Fruit fly (Drosophila melanogaster) whole organism, adult: ENCODE results near the gene CG2712.

Experiments used
- CG11617 ChIP-seq: fragments of 200-800 bp; sonication (Bioruptor generic); optimal IDR thresholded peaks from 2 replicates; lab custom pipeline; 2017; ENCODE audit warnings: mild to moderate bottlenecking, missing biosample characterization, missing genetic modification reagents, missing genetic modification characterization
- CG12768 ChIP-seq: fragments of 200-800 bp; sonication (Bioruptor generic); optimal IDR thresholded peaks from 2 replicates; lab custom pipeline; 2017; ENCODE audit warnings: missing biosample characterization, missing genetic modification characterization, mild to moderate bottlenecking, moderate library complexity, missing genetic modification reagents
- CG14711 ChIP-seq: fragments of 200-800 bp; sonication (Bioruptor generic); optimal IDR thresholded peaks from 2 replicates; lab custom pipeline; 2018; ENCODE audit warnings: missing biosample characterization, mild to moderate bottlenecking, missing genetic modification characterization, moderate library complexity
- CG1620 ChIP-seq: fragments of 200-800 bp; sonication (Bioruptor generic); optimal IDR thresholded peaks from 2 replicates; lab custom pipeline; 2016; ENCODE audit warnings: missing biosample characterization, missing genetic modification characterization
- CG33017 ChIP-seq: fragments of 200-800 bp; sonication (Bioruptor generic); optimal IDR thresholded peaks from 2 replicates; lab custom pipeline; 2018; ENCODE audit warnings: missing biosample characterization, mild to moderate bottlenecking, missing genetic modification characterization, moderate library complexity
- CG5204 ChIP-seq: fragments of 200-800 bp; sonication (Bioruptor generic); optimal IDR thresholded peaks from 2 replicates; lab custom pipeline; 2016; ENCODE audit warnings: missing biosample characterization, missing genetic modification characterization
- CG7045 ChIP-seq: fragments of 200-800 bp; sonication (Bioruptor generic); optimal IDR thresholded peaks from 2 replicates; lab custom pipeline; 2017; ENCODE audit warnings: missing biosample characterization, mild to moderate bottlenecking, missing genetic modification characterization
- CG7101 ChIP-seq: fragments of 200-800 bp; sonication (Bioruptor generic); optimal IDR thresholded peaks from 2 replicates; lab custom pipeline; 2018; ENCODE audit warnings: missing biosample characterization, mild to moderate bottlenecking, missing genetic modification characterization, moderate library complexity
- Clk ChIP-seq: fragments of 200-800 bp; sonication (Bioruptor generic); optimal IDR thresholded peaks from 2 replicates; lab custom pipeline; 2017; ENCODE audit warnings: missing biosample characterization, missing genetic modification characterization
- Crg-1 ChIP-seq: fragments of 200-800 bp; sonication (Bioruptor generic); optimal IDR thresholded peaks from 2 replicates; lab custom pipeline; 2016; ENCODE audit warnings: missing biosample characterization, missing genetic modification characterization
- Hr96 ChIP-seq: fragments of 200-800 bp; sonication (Bioruptor generic); optimal IDR thresholded peaks from 2 replicates; lab custom pipeline; 2016; ENCODE audit warnings: missing biosample characterization, missing genetic modification characterization
- Mnt ChIP-seq: fragments of 200-800 bp; sonication (Bioruptor generic); optimal IDR thresholded peaks from 2 replicates; lab custom pipeline; 2016; ENCODE audit warnings: missing biosample characterization, mild to moderate bottlenecking, missing genetic modification characterization
- bab1 ChIP-seq: fragments of 200-800 bp; sonication (Bioruptor generic); optimal IDR thresholded peaks from 3 replicates; lab custom pipeline; 2019; ENCODE audit warnings: missing biosample characterization, mild to moderate bottlenecking, missing genetic modification characterization, moderate library complexity
- cic ChIP-seq: fragments of 200-800 bp; sonication (Bioruptor generic); optimal IDR thresholded peaks from 2 replicates; lab custom pipeline; 2017; ENCODE audit warnings: missing biosample characterization, mild to moderate bottlenecking, missing genetic modification characterization, moderate library complexity
- cnc ChIP-seq, 2 experiments: fragments of >200 bp; optimal IDR thresholded peaks; 2 replicates each; lab custom pipeline; 2017
- kay ChIP-seq: fragments of 200-800 bp; sonication (Bioruptor generic); peaks from one replicate; lab custom pipeline; 2016; ENCODE audit warnings: missing biosample characterization, missing genetic modification characterization, borderline replicate concordance
- ovo ChIP-seq: fragments of 200-800 bp; sonication (Bioruptor generic); optimal IDR thresholded peaks from 2 replicates; lab custom pipeline; 2016; ENCODE audit warnings: missing biosample characterization, missing genetic modification characterization
- pad ChIP-seq: fragments of 200-800 bp; sonication (Bioruptor generic); optimal IDR thresholded peaks from 3 replicates; lab custom pipeline; 2017; ENCODE audit warnings: missing biosample characterization, missing genetic modification characterization, mild to moderate bottlenecking, moderate library complexity, missing genetic modification reagents
- tj ChIP-seq: fragments of 200-800 bp; sonication (Bioruptor generic); optimal IDR thresholded peaks from 3 replicates; lab custom pipeline; 2017; ENCODE audit warnings: missing biosample characterization, mild to moderate bottlenecking, missing genetic modification characterization, moderate library complexity
- toe ChIP-seq: fragments of 200-800 bp; sonication (Bioruptor generic); optimal IDR thresholded peaks from 2 replicates; lab custom pipeline; 2016; ENCODE audit warnings: missing biosample characterization, missing genetic modification characterization

CG2712 gene

DNA sequence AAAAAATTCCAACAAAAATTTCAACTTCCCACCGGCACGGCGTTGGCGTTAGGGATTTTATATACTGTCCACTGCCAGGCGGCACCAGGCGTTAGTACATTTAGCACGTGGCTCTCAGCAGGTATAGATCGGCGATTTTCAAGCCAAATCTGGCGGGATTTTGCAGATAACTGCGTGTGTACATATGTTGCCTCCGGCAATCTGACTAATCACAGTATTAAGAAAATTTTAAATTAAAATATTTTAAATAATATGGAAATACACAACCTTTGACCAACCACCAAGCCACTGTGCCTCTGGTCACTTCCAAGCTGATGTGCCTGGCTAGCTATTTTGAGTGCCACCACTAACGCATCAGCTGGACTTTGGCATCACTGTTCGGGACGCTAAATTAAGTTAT is at the start of gene CG2712, which contains the start of gene ttm50:
Gene CG2712, plus strand, starts transcription at position 343 of the 400 bp plus-strand sequence.
Gene ttm50, minus strand, starts transcription at position 64 of the 400 bp plus-strand sequence.
- TF ChIP-seq CG7101 (tag; lab: Kevin White, UChicago) = peak; percentile 68
- no peak for TF ChIP-seq cic (GFP tag; lab: Kevin White, UChicago)
- peak; percentile 63 for TF ChIP-seq CG12768 (GFP tag; lab: Kevin White, UChicago)
- TF ChIP-seq cnc (optimal IDR thresholded peaks at IDR 0.05; lab: Kevin White, UChicago) = no peak
- TF ChIP-seq CG7045 = peak; percentile 40
- TF ChIP-seq CG33017 (tag; lab: Kevin White, UChicago) = peak; percentile 29
- peak; percentile 32 for TF ChIP-seq Crg-1 (GFP tag; lab: Kevin White, UChicago)
- TF ChIP-seq Mnt = peak; percentile 98
- TF ChIP-seq CG14711 (tag; lab: Kevin White, UChicago) = peak; percentile 50
- TF ChIP-seq toe (GFP tag; lab: Kevin White, UChicago) = no peak
- TF ChIP-seq CG5204 (GFP tag; lab: Kevin White, UChicago) = no peak
- TF ChIP-seq CG11617 (GFP tag; lab: Kevin White, UChicago) = peak; percentile 77
- no peak for TF ChIP-seq kay (GFP tag; lab: Kevin White, UChicago)
- peak; percentile 60 for TF ChIP-seq pad (GFP tag; lab: Kevin White, UChicago)
- peak; percentile 35 for TF ChIP-seq tj (GFP tag; lab: Kevin White, UChicago)
- TF ChIP-seq bab1 (GFP tag; lab: Kevin White, UChicago) = peak; percentile 77
- peak; percentile 44 for TF ChIP-seq ovo (GFP tag; lab: Kevin White, UChicago)
- peak; percentile 66 for TF ChIP-seq CG1620
- TF ChIP-seq Hr96 (GFP tag; lab: Kevin White, UChicago) = no peak
- peak; percentile 45 for TF ChIP-seq Clk

DNA sequence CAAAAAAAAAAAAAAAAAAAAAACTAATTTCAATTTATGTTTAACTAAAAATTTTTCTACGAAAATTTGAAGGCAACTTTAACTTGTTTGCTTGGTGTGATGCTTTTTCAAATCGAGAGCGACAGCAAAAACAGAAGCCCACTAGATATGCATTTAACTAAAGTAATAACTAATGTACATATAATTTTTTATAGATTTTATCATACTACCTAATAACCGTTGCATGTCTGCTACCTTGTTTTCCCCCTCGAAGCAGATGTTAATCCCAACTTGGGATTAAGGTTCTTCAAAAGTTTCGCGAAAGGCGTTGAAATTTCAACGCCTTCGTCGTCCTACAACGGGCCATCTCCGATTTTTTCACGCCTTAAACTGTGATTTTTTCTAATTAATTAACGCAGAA is 49.4 kb upstream of the CG2712 start, which contains the start of gene CG2652:
Gene CG2652, minus strand, starts transcription at position 101 of the 400 bp plus-strand sequence.
- no peak for TF ChIP-seq CG7101 (tag; lab: Kevin White, UChicago)
- no peak for TF ChIP-seq cic (GFP tag; lab: Kevin White, UChicago)
- TF ChIP-seq CG11617 (GFP tag; lab: Kevin White, UChicago) = no peak
- no peak for TF ChIP-seq tj (GFP tag; lab: Kevin White, UChicago)
- TF ChIP-seq pad (GFP tag; lab: Kevin White, UChicago) = no peak
- TF ChIP-seq kay (GFP tag; lab: Kevin White, UChicago) = no peak
- TF ChIP-seq CG7045 = no peak
- no peak for TF ChIP-seq Hr96 (GFP tag; lab: Kevin White, UChicago)

DNA sequence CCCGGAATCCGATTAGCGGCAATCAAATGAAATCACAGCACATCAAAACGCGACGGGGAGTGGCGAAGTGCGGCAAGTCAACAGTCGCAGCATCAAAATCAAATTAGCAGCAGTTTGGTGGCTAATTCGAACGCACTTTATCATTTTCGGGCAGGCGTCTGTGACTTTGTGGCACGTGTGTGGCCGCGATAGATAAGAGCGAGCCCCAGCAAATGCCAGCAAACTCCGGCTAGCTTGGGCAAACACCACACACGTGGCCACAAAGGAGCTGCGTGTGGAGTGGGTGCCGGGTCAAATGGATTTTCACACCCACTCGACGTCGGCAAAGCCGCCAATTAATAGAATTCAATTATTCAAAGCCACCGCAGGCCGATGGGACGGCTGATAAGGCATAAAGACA is 48.3 kb upstream of the CG2712 start:
- TF ChIP-seq Clk (no peak), CG11617 (GFP tag; lab: Kevin White, UChicago) (no peak), CG33017 (tag; lab: Kevin White, UChicago) (no peak), CG5204 (GFP tag; lab: Kevin White, UChicago) (no peak), ovo (GFP tag; lab: Kevin White, UChicago) (no peak), Crg-1 (GFP tag; lab: Kevin White, UChicago) (no peak), tj (GFP tag; lab: Kevin White, UChicago) (no peak), cnc (optimal IDR thresholded peaks at IDR 0.05; lab: Kevin White, UChicago) (no peak), pad (GFP tag; lab: Kevin White, UChicago) (no peak)

DNA sequence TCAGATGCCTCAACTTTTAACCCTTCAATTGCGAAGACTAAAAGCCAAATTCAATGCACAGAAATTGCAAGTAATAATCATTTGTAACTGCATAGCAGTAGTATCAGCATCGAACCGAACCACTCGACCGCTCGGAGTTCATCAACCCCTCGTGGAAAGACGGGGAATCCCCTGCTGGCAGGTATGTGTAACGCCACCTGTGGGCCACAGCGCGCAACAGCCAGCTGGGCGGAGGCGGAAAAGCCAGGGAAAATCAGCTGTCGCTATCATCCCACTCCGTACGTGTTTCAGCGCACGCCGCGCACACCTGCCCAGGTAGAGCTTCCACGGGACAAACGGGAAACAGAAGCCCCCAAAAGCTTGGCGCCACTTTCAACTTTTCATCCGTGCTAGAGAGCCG is 47.8 kb upstream of the CG2712 start:
- no peak for TF ChIP-seq cnc (optimal IDR thresholded peaks at IDR 0.05; lab: Kevin White, UChicago)
- no peak for TF ChIP-seq CG33017 (tag; lab: Kevin White, UChicago)
- TF ChIP-seq Clk = no peak
- no peak for TF ChIP-seq ovo (GFP tag; lab: Kevin White, UChicago)
- TF ChIP-seq Mnt = no peak
- no peak for TF ChIP-seq CG7101 (tag; lab: Kevin White, UChicago)
- TF ChIP-seq Hr96 (GFP tag; lab: Kevin White, UChicago) = no peak
- no peak for TF ChIP-seq kay (GFP tag; lab: Kevin White, UChicago)
- TF ChIP-seq pad (GFP tag; lab: Kevin White, UChicago) = no peak
- no peak for TF ChIP-seq CG11617 (GFP tag; lab: Kevin White, UChicago)
- no peak for TF ChIP-seq toe (GFP tag; lab: Kevin White, UChicago)
- no peak for TF ChIP-seq CG5204 (GFP tag; lab: Kevin White, UChicago)
- no peak for TF ChIP-seq CG12768 (GFP tag; lab: Kevin White, UChicago)
- TF ChIP-seq tj (GFP tag; lab: Kevin White, UChicago) = no peak
- TF ChIP-seq Crg-1 (GFP tag; lab: Kevin White, UChicago) = no peak
- TF ChIP-seq bab1 (GFP tag; lab: Kevin White, UChicago) = no peak
- no peak for TF ChIP-seq CG7045
- no peak for TF ChIP-seq CG1620

DNA sequence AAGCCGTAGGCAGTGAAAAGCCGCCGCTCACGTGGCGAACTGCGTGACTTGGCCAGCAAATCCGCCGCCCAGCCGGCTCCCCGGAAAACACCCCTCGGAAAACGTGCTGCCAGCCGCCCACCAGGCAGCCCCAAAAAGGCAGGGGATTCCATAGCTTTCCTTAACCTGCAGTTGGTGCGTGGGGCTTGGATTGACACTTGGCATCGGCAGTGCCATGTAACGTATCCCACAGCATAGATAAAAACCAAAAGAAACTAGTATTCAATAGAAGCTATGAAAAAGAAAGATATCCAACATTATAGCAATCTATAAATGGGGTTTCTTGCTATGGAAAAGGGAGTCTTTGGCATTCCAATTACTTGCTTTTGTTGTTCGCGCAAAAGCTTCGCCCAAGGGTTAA is 47.2 kb upstream of the CG2712 start:
- peak; percentile 79 for TF ChIP-seq CG11617 (GFP tag; lab: Kevin White, UChicago)
- TF ChIP-seq CG12768 (GFP tag; lab: Kevin White, UChicago) = peak; percentile 38
- TF ChIP-seq Crg-1 (GFP tag; lab: Kevin White, UChicago) = no peak
- peak; percentile 86 for TF ChIP-seq Hr96 (GFP tag; lab: Kevin White, UChicago)
- TF ChIP-seq CG1620 = peak; percentile 20
- peak; percentile 28 for TF ChIP-seq pad (GFP tag; lab: Kevin White, UChicago)
- no peak for TF ChIP-seq bab1 (GFP tag; lab: Kevin White, UChicago)
- peak; percentile 65 for TF ChIP-seq CG5204 (GFP tag; lab: Kevin White, UChicago)
- peak; percentile 65 for TF ChIP-seq CG14711 (tag; lab: Kevin White, UChicago)
- TF ChIP-seq Mnt = no peak
- peak; percentile 81 for TF ChIP-seq CG7101 (tag; lab: Kevin White, UChicago)
- no peak for TF ChIP-seq ovo (GFP tag; lab: Kevin White, UChicago)
- TF ChIP-seq cic (GFP tag; lab: Kevin White, UChicago) = no peak
- TF ChIP-seq cnc (optimal IDR thresholded peaks at IDR 0.05; lab: Kevin White, UChicago) = no peak
- peak; percentile 32 for TF ChIP-seq toe (GFP tag; lab: Kevin White, UChicago)
- no peak for TF ChIP-seq kay (GFP tag; lab: Kevin White, UChicago)
- TF ChIP-seq Clk = peak; percentile 92
- TF ChIP-seq tj (GFP tag; lab: Kevin White, UChicago) = peak; percentile 28
- peak; percentile 49 for TF ChIP-seq CG33017 (tag; lab: Kevin White, UChicago)
- peak; percentile 50 for TF ChIP-seq CG7045
